Worm (Caenorhabditis elegans): ENCODE data around the gene fbxa-19.

ce11 chrIII:1342919-1343419, 27.8 kb downstream of the fbxa-19 start, which contains the start of gene fbxa-27:
- TF ChIP-seq W03F9.2 (tag; optimal IDR thresholded peaks at IDR 0.05) (no peak), dao-5 (tag; optimal IDR thresholded peaks at IDR 0.05) (no peak)
